Worm (Caenorhabditis elegans) whole organism, L2 larva: Measurements from ENCODE around the gene set-31.

Experiments
- blmp-1 ChIP-seq: sonication (generic microtip); optimal IDR thresholded peaks from 2 replicates; lab custom pipeline; 2017; ENCODE audit warnings: missing genetic modification characterization, mild to moderate bottlenecking, missing compliant biosample characterization, antibody characterized with exemption, moderate library complexity; ENCODE audit not compliant: insufficient read depth
- lsy-2 ChIP-seq, 2 experiments: fragments of 150-350 bp in 1 of 2; sonication (generic microtip) in 1 of 2; optimal IDR thresholded peaks; 2 replicates each; lab custom pipeline; 2014 to 2017; ENCODE audit warnings: missing biosample characterization in 2 of 2, missing genetic modification characterization in 2 of 2
- mdl-1 ChIP-seq, 2 experiments: fragments of 150-350 bp in 1 of 2; sonication (generic microtip) in 1 of 2; optimal IDR thresholded peaks; 2 replicates each; lab custom pipeline; 2017; ENCODE audit warnings: missing biosample characterization in 2 of 2, missing genetic modification characterization in 2 of 2
- nhr-12 ChIP-seq: fragments of 150-350 bp; optimal IDR thresholded peaks from 2 replicates; lab custom pipeline; 2014; ENCODE audit warnings: missing biosample characterization, missing genetic modification characterization
- zag-1 ChIP-seq: fragments of 150-350 bp; optimal IDR thresholded peaks from 2 replicates; lab custom pipeline; 2014; ENCODE audit warnings: missing biosample characterization, missing genetic modification characterization

DNA sequence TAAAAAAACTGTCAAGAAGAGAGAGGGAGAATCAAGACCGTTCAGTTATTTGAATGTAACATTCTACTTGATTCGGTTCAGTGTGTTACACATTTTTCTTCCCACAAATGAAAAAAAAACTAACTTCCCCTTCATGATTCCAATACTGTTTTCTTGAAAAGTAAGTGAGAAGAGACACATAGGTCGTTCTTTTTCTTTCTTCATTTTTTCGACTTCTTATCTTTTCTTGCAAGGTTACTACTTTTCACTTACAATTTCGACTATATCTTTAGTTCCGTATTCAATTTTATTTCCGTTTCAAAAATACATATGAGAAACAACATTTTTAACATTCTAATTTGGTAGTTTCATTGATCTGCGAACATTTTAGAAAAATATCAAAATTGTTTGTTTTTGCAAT, 21.5 kb downstream of the set-31 start:
- TF ChIP-seq mdl-1 (tag; optimal IDR thresholded peaks at IDR 0.05; lab: Kevin White, UChicago) (no peak), nhr-12 (tag; lab: Kevin White, UChicago) (no peak), lsy-2 (tag; optimal IDR thresholded peaks at IDR 0.05; lab: Kevin White, UChicago) (no peak), zag-1 (tag; lab: Kevin White, UChicago) (no peak), blmp-1 (tag; lab: Kevin White, UChicago) (no peak)
